Worm (Caenorhabditis elegans): ENCODE measurements around the gene T22D1.1.

DNA sequence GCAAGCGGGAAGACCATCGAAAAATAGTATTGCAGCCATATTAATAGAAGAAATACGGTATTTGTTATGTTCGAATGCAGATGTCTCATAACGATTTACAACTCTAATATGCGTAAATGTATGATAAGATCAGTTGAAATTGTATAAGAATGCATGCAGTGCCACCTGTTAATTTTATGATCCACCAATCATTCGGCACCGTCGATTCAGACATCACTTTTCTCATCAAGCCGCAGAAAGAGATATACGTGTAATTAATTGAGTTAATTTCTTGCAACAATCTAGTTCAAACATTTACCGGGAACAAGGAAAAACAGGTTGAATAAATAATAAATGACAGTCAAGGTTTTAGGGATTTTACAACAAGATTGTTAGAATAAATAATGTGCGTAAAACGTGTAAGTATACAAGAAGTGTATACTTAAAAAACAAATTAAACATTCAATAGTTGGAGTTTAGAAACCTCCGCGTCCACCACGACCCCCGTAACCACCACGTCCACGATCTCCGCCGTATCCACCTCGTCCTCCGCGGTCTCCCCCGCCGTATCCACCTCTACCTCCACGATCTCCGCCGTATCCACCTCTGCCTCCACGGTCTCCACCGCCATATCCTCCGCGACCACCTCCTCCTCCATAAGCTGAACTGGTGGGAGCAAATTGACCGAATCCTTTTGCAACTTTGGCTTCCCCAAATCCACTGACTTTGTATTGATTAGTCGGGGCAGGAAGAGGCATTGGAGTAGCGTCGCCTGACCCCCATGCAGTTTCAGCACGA is 51.2 kb downstream of the T22D1.1 start:
- TF ChIP-seq egl-27 (tag; optimal IDR thresholded peaks at IDR 0.05), result no peak
- TF ChIP-seq nhr-76 (tag; optimal IDR thresholded peaks at IDR 0.05), result no peak
- TF ChIP-seq pqm-1 (tag; optimal IDR thresholded peaks at IDR 0.05), result no peak
- no peak for TF ChIP-seq nhr-11 (tag; optimal IDR thresholded peaks at IDR 0.05)
- TF ChIP-seq ZK546.5 (tag; optimal IDR thresholded peaks at IDR 0.05), result no peak
- no peak for TF ChIP-seq elt-2 (tag; optimal IDR thresholded peaks at IDR 0.05)
- TF ChIP-seq nhr-77 (tag; optimal IDR thresholded peaks at IDR 0.05), result no peak
- no peak for TF ChIP-seq ztf-11 (tag; optimal IDR thresholded peaks at IDR 0.05)
- no peak for TF ChIP-seq snpc-4 (tag; optimal IDR thresholded peaks at IDR 0.05)
- TF ChIP-seq ama-1 (optimal IDR thresholded peaks at IDR 0.05), result no peak
- TF ChIP-seq aly-2 (tag; optimal IDR thresholded peaks at IDR 0.05), result no peak
- TF ChIP-seq daf-12 (tag; optimal IDR thresholded peaks at IDR 0.05), result no peak

Measured in whole organism, L3 larva.